Worm (Caenorhabditis elegans) whole organism, L4/young adult: ENCODE data around the gene C08B6.18.

ENCODE experiments used
- dao-5 ChIP-seq: sonication (generic microtip); optimal IDR thresholded peaks from 2 replicates; lab custom pipeline; 2016; ENCODE audit warnings: missing genotype, missing genetic modification characterization, moderate library complexity, missing compliant biosample characterization
- him-1 ChIP-seq: sonication (generic microtip); optimal IDR thresholded peaks from 2 replicates; lab custom pipeline; 2016; ENCODE audit warnings: missing genotype, missing genetic modification reagents, missing genetic modification characterization, missing compliant biosample characterization

ce11 chrV:10182984-10183383, 49.1 kb upstream of the C08B6.18 start, which contains the start of gene ZK856.4:
- TF ChIP-seq dao-5 (no peak), him-1 (tag; lab: Kevin White, UChicago) (no peak)
